Fruit fly (Drosophila melanogaster): ENCODE data around the gene mub.

DNA sequence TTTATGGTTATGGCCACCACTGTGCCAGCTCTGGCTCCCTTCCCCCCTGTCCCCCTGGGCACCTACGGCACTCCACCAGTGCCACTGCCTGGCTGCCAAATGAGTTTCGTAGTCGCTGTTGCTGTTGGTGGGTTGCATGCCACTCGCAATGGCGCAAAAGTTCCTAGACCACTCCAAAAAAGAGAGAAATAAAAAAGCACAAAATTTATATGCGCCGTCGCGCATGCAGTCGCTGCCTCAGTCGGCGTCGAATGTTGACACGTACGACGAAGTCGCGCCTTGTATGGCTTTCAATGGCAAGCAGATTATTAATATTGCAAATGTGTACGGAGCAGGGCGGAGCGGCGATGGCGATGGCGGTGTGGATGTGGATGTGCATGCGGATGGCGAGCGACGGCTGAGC, 49.1 kb downstream of the mub start:
- no peak for TF ChIP-seq h (GFP tag; optimal IDR thresholded peaks at IDR 0.05)
- no peak for TF ChIP-seq fru (GFP tag; optimal IDR thresholded peaks at IDR 0.05)
- no peak for TF ChIP-seq Vsx2 (GFP tag; optimal IDR thresholded peaks at IDR 0.05; ENCODE audit: partially characterized antibody)
- no peak for TF ChIP-seq ey (GFP tag; optimal IDR thresholded peaks at IDR 0.05)
- TF ChIP-seq sage (GFP tag; optimal IDR thresholded peaks at IDR 0.05) = no peak
- TF ChIP-seq Hr78 (GFP tag; optimal IDR thresholded peaks at IDR 0.05) = no peak
- no peak for TF ChIP-seq tai (GFP tag; optimal IDR thresholded peaks at IDR 0.05)
- no peak for TF ChIP-seq CG9705 (GFP tag; optimal IDR thresholded peaks at IDR 0.05)
- TF ChIP-seq HLH106 (tag; optimal IDR thresholded peaks at IDR 0.05) = no peak
- no peak for TF ChIP-seq Dif (GFP tag; optimal IDR thresholded peaks at IDR 0.05; ENCODE audit: partially characterized antibody)
- TF ChIP-seq Rel (GFP tag; optimal IDR thresholded peaks at IDR 0.05) = no peak
- TF ChIP-seq Rel (tag; optimal IDR thresholded peaks at IDR 0.05) = peak; percentile 75

All from whole organism, wandering third instar larva.